Worm (Caenorhabditis elegans) whole organism, L3 larva: ENCODE data around the gene jac-1.

ENCODE experiments used
- ZK546.5 ChIP-seq: sonication (generic microtip); optimal IDR thresholded peaks from 2 replicates; lab custom pipeline; 2017; ENCODE audit warnings: missing biosample characterization, missing genetic modification characterization
- ama-1 ChIP-seq: fragments of 150-350 bp; optimal IDR thresholded peaks from 2 replicates; lab custom pipeline; 2018
- ceh-82 ChIP-seq: fragments of 150-350 bp; optimal IDR thresholded peaks from 2 replicates; lab custom pipeline; 2014; ENCODE audit warnings: missing biosample characterization, missing genetic modification characterization
- elt-3 ChIP-seq, 3 experiments: fragments of 150-350 bp in 1 of 3; sonication (generic microtip) in 2 of 3; optimal IDR thresholded peaks; 2 replicates in 2 of 3; 4 replicates in 1 of 3; lab custom pipeline; 2014 to 2017; ENCODE audit warnings: missing biosample characterization in 3 of 3, missing genetic modification characterization in 3 of 3
- fos-1 ChIP-seq: fragments of 150-350 bp; optimal IDR thresholded peaks from 2 replicates; lab custom pipeline; 2014; ENCODE audit warnings: missing biosample characterization, missing genetic modification characterization
- mdl-1 ChIP-seq: fragments of 150-350 bp; optimal IDR thresholded peaks from 2 replicates; lab custom pipeline; 2014; ENCODE audit warnings: missing biosample characterization, missing genetic modification characterization
- mml-1 ChIP-seq: fragments of 150-350 bp; sonication (generic microtip); optimal IDR thresholded peaks from 3 replicates; lab custom pipeline; 2014; ENCODE audit warnings: missing biosample characterization, missing genetic modification characterization
- nhr-237 ChIP-seq: fragments of 150-350 bp; optimal IDR thresholded peaks from 2 replicates; lab custom pipeline; 2014; ENCODE audit warnings: missing biosample characterization, missing genetic modification characterization
- nhr-28 ChIP-seq: fragments of 150-350 bp; optimal IDR thresholded peaks from 2 replicates; lab custom pipeline; 2014; ENCODE audit warnings: missing biosample characterization, missing genetic modification characterization
- nhr-77 ChIP-seq: fragments of 150-350 bp; optimal IDR thresholded peaks from 2 replicates; lab custom pipeline; 2014; ENCODE audit warnings: missing biosample characterization, missing genetic modification characterization
- pha-4 ChIP-seq: fragments of 150-350 bp; optimal IDR thresholded peaks from 2 replicates; lab custom pipeline; 2014; ENCODE audit warnings: missing biosample characterization, missing genetic modification reagents, missing genetic modification characterization
- pqm-1 ChIP-seq: fragments of 150-350 bp; optimal IDR thresholded peaks from 2 replicates; lab custom pipeline; 2017; ENCODE audit warnings: missing biosample characterization, missing genetic modification characterization, inconsistent platforms
- unc-39 ChIP-seq: sonication (generic microtip); optimal IDR thresholded peaks from 4 replicates; lab custom pipeline; 2017; ENCODE audit warnings: missing biosample characterization, missing genetic modification characterization
- ztf-11 ChIP-seq: fragments of 150-350 bp; optimal IDR thresholded peaks from 2 replicates; lab custom pipeline; 2014; ENCODE audit warnings: missing biosample characterization, missing genetic modification characterization

ce11 chrIV:15951640-15952039 is 75.0 kb downstream of the jac-1 start, which contains the start of gene Y105C5B.15:
- TF ChIP-seq nhr-28: no peak
- no peak for TF ChIP-seq mml-1 (tag; lab: Kevin White, UChicago)
- TF ChIP-seq pha-4 (tag; lab: Kevin White, UChicago): no peak
- TF ChIP-seq ztf-11: no peak
- no peak for TF ChIP-seq ceh-82 (tag; lab: Kevin White, UChicago)
- TF ChIP-seq unc-39 (tag; lab: Kevin White, UChicago): no peak
- TF ChIP-seq nhr-237 (tag; lab: Kevin White, UChicago): no peak
- TF ChIP-seq elt-3 (tag; optimal IDR thresholded peaks at IDR 0.05; lab: Kevin White, UChicago): no peak
- TF ChIP-seq ama-1 (lab: Kevin White, UChicago): no peak
- no peak for TF ChIP-seq fos-1 (tag; lab: Kevin White, UChicago)
- TF ChIP-seq pqm-1 (tag; lab: Kevin White, UChicago): no peak
- no peak for TF ChIP-seq mdl-1 (tag; lab: Kevin White, UChicago)
- no peak for TF ChIP-seq nhr-77 (tag; lab: Kevin White, UChicago)
- TF ChIP-seq ZK546.5 (tag; lab: Kevin White, UChicago): no peak
